Fruit fly (Drosophila melanogaster): ENCODE data around the gene eRF3.

dm6 chr2L:12472988-12473387 is 38.7 kb downstream of the eRF3 start:
- TF ChIP-seq CG8478 (optimal IDR thresholded peaks at IDR 0.05) (no peak), CTCF (optimal IDR thresholded peaks at IDR 0.05) (no peak)

All from S2 (cell line).